Worm (Caenorhabditis elegans): ENCODE measurements around the gene gyg-1.
A peak's percentile ranks its signal among the peaks of the same experiment; 100 is the strongest.

Gene gyg-1

ce11 chrX:3584481-3584880, 47.0 kb downstream of the gyg-1 start:
- TF ChIP-seq ceh-30 (tag; optimal IDR thresholded peaks at IDR 0.05) (no peak), unc-42 (tag; optimal IDR thresholded peaks at IDR 0.05) (peak; percentile 63)

- TF ChIP-seq hlh-15 (tag; optimal IDR thresholded peaks at IDR 0.05) (no peak), ceh-45 (GFP tag; IDR thresholded peaks at IDR 0.05) (no peak), ztf-16 (tag; optimal IDR thresholded peaks at IDR 0.05) (no peak), pha-4 (tag; optimal IDR thresholded peaks at IDR 0.05) (no peak), unc-42 (tag; optimal IDR thresholded peaks at IDR 0.05) (peak; percentile 8), npax-4 (tag; optimal IDR thresholded peaks at IDR 0.05) (no peak), gmeb-2 (tag; optimal IDR thresholded peaks at IDR 0.05) (no peak), elt-4 (tag; optimal IDR thresholded peaks at IDR 0.05) (no peak), mec-3 (tag; optimal IDR thresholded peaks at IDR 0.05; ENCODE audit: borderline replicate concordance) (no peak)
These were observed 48.2 kb downstream of the gyg-1 start, which contains the start of gene T27A10.2 for ce11 chrX:3585625-3586024. TSS of gene T27A10.2 (plus strand) at chrX:3585957.

ce11 chrX:3590510-3590909, 53.1 kb downstream of the gyg-1 start:
- TF ChIP-seq zip-5 (tag; optimal IDR thresholded peaks at IDR 0.05) (no peak), pros-1 (tag; optimal IDR thresholded peaks at IDR 0.05) (no peak), fkh-10 (GFP tag; optimal IDR thresholded peaks at IDR 0.05) (no peak)
